Worm (Caenorhabditis elegans): Measurements from ENCODE around the gene F10C1.8.

DNA sequence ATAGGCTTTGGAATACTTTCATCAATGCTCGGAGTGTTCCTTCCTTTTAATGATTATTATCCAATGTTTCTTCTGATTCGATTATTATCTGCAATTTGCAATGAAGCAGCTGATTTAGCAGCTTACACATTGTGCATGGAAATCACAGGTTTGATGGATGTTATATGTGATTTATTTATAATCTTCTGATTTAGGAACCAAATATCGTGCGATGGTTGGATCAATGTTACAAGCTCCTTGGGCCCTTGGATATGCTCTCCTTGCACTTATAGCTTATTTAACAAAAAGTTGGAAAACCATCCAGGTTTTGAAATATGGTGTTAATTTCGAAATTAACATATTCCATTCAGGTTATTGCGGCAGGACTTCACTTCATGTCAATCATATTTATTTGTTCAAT is 31.2 kb downstream of the F10C1.8 start:
- TF ChIP-seq egl-5 (tag; optimal IDR thresholded peaks at IDR 0.05): no peak
- TF ChIP-seq ceh-82 (tag; optimal IDR thresholded peaks at IDR 0.05): no peak
- no peak for TF ChIP-seq zag-1 (tag; optimal IDR thresholded peaks at IDR 0.05)
- TF ChIP-seq nhr-23 (tag; optimal IDR thresholded peaks at IDR 0.05): no peak
- TF ChIP-seq unc-62 (GFP tag; optimal IDR thresholded peaks at IDR 0.05): no peak
